Worm (Caenorhabditis elegans) whole organism, L1 larva: ENCODE data around the gene B0034.1.

Experiments used
- C04F5.9 ChIP-seq: sonication (generic microtip); optimal IDR thresholded peaks from 2 replicates; lab custom pipeline; 2016; ENCODE audit warnings: missing genetic modification characterization, missing compliant biosample characterization
- C16A3.4 ChIP-seq: fragments of 150-350 bp; optimal IDR thresholded peaks from 2 replicates; lab custom pipeline; 2014; ENCODE audit warnings: missing biosample characterization, missing genetic modification characterization
- F16B12.6 ChIP-seq: fragments of 150-350 bp; optimal IDR thresholded peaks from 2 replicates; lab custom pipeline; 2014; ENCODE audit warnings: missing biosample characterization, missing genetic modification characterization
- aly-2 ChIP-seq: fragments of 150-350 bp; optimal IDR thresholded peaks from 2 replicates; lab custom pipeline; 2014; ENCODE audit warnings: missing biosample characterization, missing genetic modification characterization
- ceh-8 ChIP-seq: fragments of 200-800 bp; sonication (Bioruptor generic); optimal IDR thresholded peaks from 2 replicates; lab custom pipeline; 2018; ENCODE audit warnings: mild to moderate bottlenecking, missing genetic modification characterization, moderate library complexity, missing compliant biosample characterization
- ceh-82 ChIP-seq, 3 experiments: fragments of 150-350 bp in 1 of 3; sonication (generic microtip) in 2 of 3; optimal IDR thresholded peaks; 2 replicates each; lab custom pipeline; 2014 to 2017; ENCODE audit warnings: missing biosample characterization in 3 of 3, missing genetic modification characterization in 3 of 3
- ceh-88 ChIP-seq: fragments of 200-800 bp; sonication (Bioruptor generic); IDR thresholded peaks from 2 replicates; pipeline ENCODE4 v1.3.6; 2022; ENCODE audit warnings: missing genetic modification characterization, missing compliant biosample characterization
- ceh-90 ChIP-seq: sonication (generic microtip); optimal IDR thresholded peaks from 2 replicates; lab custom pipeline; 2016; ENCODE audit warnings: missing genetic modification characterization, missing compliant biosample characterization
- ces-1 ChIP-seq: fragments of 150-350 bp; optimal IDR thresholded peaks from 2 replicates; lab custom pipeline; 2014; ENCODE audit warnings: missing biosample characterization, missing genetic modification reagents, missing genetic modification characterization
- dpl-1 ChIP-seq, 3 experiments: fragments of 150-350 bp in 2 of 3; sonication (generic microtip) in 1 of 3; optimal IDR thresholded peaks; 2 replicates each; lab custom pipeline; 2014 to 2017; ENCODE audit warnings: missing biosample characterization in 3 of 3, missing genetic modification characterization in 3 of 3, missing genetic modification reagents in 3 of 3
- dsc-1 ChIP-seq: sonication (generic microtip); optimal IDR thresholded peaks from 2 replicates; lab custom pipeline; 2016; ENCODE audit warnings: mild to moderate bottlenecking, missing genetic modification characterization, missing compliant biosample characterization
- efl-1 ChIP-seq, 4 experiments: fragments of 150-350 bp; optimal IDR thresholded peaks in 3 of 4; peaks in 1 of 4; 1 replicate in 1 of 4; 2 replicates in 3 of 4; lab custom pipeline; 2014; ENCODE audit warnings: missing biosample characterization in 2 of 4, missing genetic modification characterization in 2 of 4, missing genetic modification reagents in 2 of 4
- efl-3 ChIP-seq: fragments of 200-800 bp; sonication (Bioruptor generic); optimal IDR thresholded peaks from 2 replicates; lab custom pipeline; 2018; ENCODE audit warnings: mild to moderate bottlenecking, missing genetic modification characterization, missing compliant biosample characterization
- egl-13 ChIP-seq: sonication (generic microtip); optimal IDR thresholded peaks from 2 replicates; lab custom pipeline; 2016; ENCODE audit warnings: missing genotype, missing genetic modification reagents, missing genetic modification characterization, missing compliant biosample characterization
- egl-27 ChIP-seq, 2 experiments: fragments of 150-350 bp in 1 of 2; sonication (generic microtip); optimal IDR thresholded peaks; 3 replicates each; lab custom pipeline; 2017 to 2018; ENCODE audit warnings: missing biosample characterization in 2 of 2, missing genetic modification characterization in 2 of 2, missing genetic modification reagents in 2 of 2
- elt-3 ChIP-seq, 6 experiments: fragments of 150-350 bp in 1 of 6; sonication (generic microtip); optimal IDR thresholded peaks; 2 replicates each; lab custom pipeline; 2017 to 2018; ENCODE audit warnings: missing biosample characterization in 6 of 6, missing genetic modification characterization in 6 of 6, inconsistent platforms in 1 of 6
- fkh-10 ChIP-seq: sonication (generic microtip); optimal IDR thresholded peaks from 2 replicates; lab custom pipeline; 2017; ENCODE audit warnings: missing biosample characterization, missing genetic modification reagents, missing genetic modification characterization
- fkh-8 ChIP-seq: sonication (generic microtip); optimal IDR thresholded peaks from 2 replicates; lab custom pipeline; 2016; ENCODE audit warnings: mild to moderate bottlenecking, missing genetic modification characterization, missing compliant biosample characterization
- grh-1 ChIP-seq: fragments of 200-800 bp; sonication (Bioruptor generic); IDR thresholded peaks from 2 replicates; pipeline ENCODE4 v1.3.6; 2022; ENCODE audit warnings: missing genetic modification reagents, missing genetic modification characterization, missing compliant biosample characterization
- hlh-17 ChIP-seq: fragments of 200-800 bp; sonication (Bioruptor generic); optimal IDR thresholded peaks from 2 replicates; lab custom pipeline; 2018; ENCODE audit warnings: missing genetic modification characterization, mild to moderate bottlenecking, missing compliant biosample characterization, moderate library complexity, borderline replicate concordance
- hlh-4 ChIP-seq: sonication (generic microtip); optimal IDR thresholded peaks from 2 replicates; lab custom pipeline; 2016; ENCODE audit warnings: mild to moderate bottlenecking, missing genetic modification characterization, missing compliant biosample characterization
- isw-1 ChIP-seq: fragments of 200-800 bp; sonication (Bioruptor generic); IDR thresholded peaks from 2 replicates; pipeline ENCODE4 v1.3.6; 2022; ENCODE audit warnings: missing genetic modification characterization, missing compliant biosample characterization
- jun-1 ChIP-seq: fragments of 150-350 bp; optimal IDR thresholded peaks from 2 replicates; lab custom pipeline; 2014; ENCODE audit warnings: missing biosample characterization, missing genetic modification reagents, missing genetic modification characterization
- lin-14 ChIP-seq: fragments of 200-800 bp; sonication (Bioruptor generic); optimal IDR thresholded peaks from 2 replicates; lab custom pipeline; 2018; ENCODE audit warnings: mild to moderate bottlenecking, missing genetic modification characterization, moderate library complexity, missing compliant biosample characterization
- lin-15B ChIP-seq: fragments of 150-350 bp; sonication (generic microtip); optimal IDR thresholded peaks from 3 replicates; lab custom pipeline; 2014; ENCODE audit warnings: missing biosample characterization, missing genetic modification characterization
- lsy-2 ChIP-seq, 2 experiments: fragments of 150-350 bp; optimal IDR thresholded peaks; 2 replicates each; lab custom pipeline; 2014; ENCODE audit warnings: missing biosample characterization in 2 of 2, missing genetic modification characterization in 2 of 2
- mdl-1 ChIP-seq, 2 experiments: fragments of 150-350 bp; optimal IDR thresholded peaks; 2 replicates each; lab custom pipeline; 2014 to 2017; ENCODE audit warnings: missing biosample characterization in 2 of 2, missing genetic modification characterization in 2 of 2, inconsistent platforms in 1 of 2
- mef-2 ChIP-seq: fragments of 150-350 bp; optimal IDR thresholded peaks from 2 replicates; lab custom pipeline; 2014; ENCODE audit warnings: missing biosample characterization, missing genetic modification characterization
- mep-1 ChIP-seq: fragments of 150-350 bp; optimal IDR thresholded peaks from 2 replicates; lab custom pipeline; 2014; ENCODE audit warnings: missing biosample characterization, missing genetic modification characterization
- nhr-11 ChIP-seq: fragments of 150-350 bp; optimal IDR thresholded peaks from 2 replicates; lab custom pipeline; 2014; ENCODE audit warnings: missing biosample characterization, missing genetic modification characterization
- nhr-12 ChIP-seq: sonication (generic microtip); optimal IDR thresholded peaks from 2 replicates; lab custom pipeline; 2017; ENCODE audit warnings: missing biosample characterization, missing genetic modification characterization
- nhr-19 ChIP-seq: fragments of 200-800 bp; sonication (Bioruptor generic); conservative IDR thresholded peaks from 2 replicates; pipeline ENCODE4 v1.3.6; 2022; ENCODE audit warnings: missing genetic modification characterization, missing compliant biosample characterization
- nhr-20 ChIP-seq: sonication (generic microtip); optimal IDR thresholded peaks from 2 replicates; lab custom pipeline; 2016; ENCODE audit warnings: mild to moderate bottlenecking, missing genetic modification characterization, missing compliant biosample characterization
- nhr-237 ChIP-seq: fragments of 150-350 bp; optimal IDR thresholded peaks from 2 replicates; lab custom pipeline; 2014; ENCODE audit warnings: missing biosample characterization, missing genetic modification characterization
- nhr-28 ChIP-seq: fragments of 150-350 bp; optimal IDR thresholded peaks from 2 replicates; lab custom pipeline; 2014; ENCODE audit warnings: missing biosample characterization, missing genetic modification characterization
- nhr-47 ChIP-seq: sonication (generic microtip); optimal IDR thresholded peaks from 2 replicates; lab custom pipeline; 2016; ENCODE audit warnings: mild to moderate bottlenecking, missing genetic modification characterization, moderate library complexity, missing compliant biosample characterization
- nhr-76 ChIP-seq: sonication (generic microtip); optimal IDR thresholded peaks from 2 replicates; lab custom pipeline; 2017; ENCODE audit warnings: missing biosample characterization, missing genetic modification characterization
- nhr-90 ChIP-seq: sonication (generic microtip); optimal IDR thresholded peaks from 2 replicates; lab custom pipeline; 2016; ENCODE audit warnings: mild to moderate bottlenecking, missing genetic modification characterization, missing compliant biosample characterization; ENCODE audit not compliant: poor library complexity
- pax-3 ChIP-seq: fragments of 200-800 bp; sonication (Bioruptor generic); optimal IDR thresholded peaks from 2 replicates; lab custom pipeline; 2018; ENCODE audit warnings: mild to moderate bottlenecking, missing genetic modification characterization, moderate library complexity, missing compliant biosample characterization
- rnt-1 ChIP-seq: sonication (generic microtip); optimal IDR thresholded peaks from 2 replicates; lab custom pipeline; 2016; ENCODE audit warnings: mild to moderate bottlenecking, missing genetic modification characterization, moderate library complexity, missing compliant biosample characterization
- snu-23 ChIP-seq: sonication (generic microtip); optimal IDR thresholded peaks from 2 replicates; lab custom pipeline; 2016; ENCODE audit warnings: missing genetic modification characterization, missing compliant biosample characterization
- sox-4 ChIP-seq: sonication (generic microtip); optimal IDR thresholded peaks from 2 replicates; lab custom pipeline; 2016; ENCODE audit warnings: missing genetic modification characterization, missing compliant biosample characterization
- sptf-1 ChIP-seq: fragments of 150-350 bp; optimal IDR thresholded peaks from 2 replicates; lab custom pipeline; 2014; ENCODE audit warnings: missing biosample characterization, missing genetic modification characterization
- sup-37 ChIP-seq: fragments of 200-800 bp; sonication (Bioruptor generic); optimal IDR thresholded peaks from 2 replicates; lab custom pipeline; 2018; ENCODE audit warnings: mild to moderate bottlenecking, missing genetic modification characterization, missing compliant biosample characterization
- swsn-7 ChIP-seq: sonication (generic microtip); optimal IDR thresholded peaks from 2 replicates; lab custom pipeline; 2016; ENCODE audit warnings: missing genetic modification characterization, missing compliant biosample characterization
- tbx-2 ChIP-seq: sonication (generic microtip); optimal IDR thresholded peaks from 2 replicates; lab custom pipeline; 2016; ENCODE audit warnings: missing genetic modification characterization, missing compliant biosample characterization
- unc-130 ChIP-seq: fragments of 150-350 bp; optimal IDR thresholded peaks from 2 replicates; lab custom pipeline; 2017; ENCODE audit warnings: missing biosample characterization, missing genetic modification characterization, inconsistent platforms
- unc-30 ChIP-seq: sonication (generic microtip); optimal IDR thresholded peaks from 2 replicates; lab custom pipeline; 2017; ENCODE audit warnings: missing biosample characterization, missing genetic modification characterization
- unc-62 ChIP-seq: fragments of 150-350 bp; optimal IDR thresholded peaks from 2 replicates; lab custom pipeline; 2014; ENCODE audit warnings: missing biosample characterization, missing genetic modification reagents, missing genetic modification characterization
- unc-86 ChIP-seq: sonication (generic microtip); optimal IDR thresholded peaks from 2 replicates; lab custom pipeline; 2016; ENCODE audit warnings: missing genetic modification characterization, missing compliant biosample characterization
- xbp-1 ChIP-seq: sonication (generic microtip); optimal IDR thresholded peaks from 2 replicates; lab custom pipeline; 2016; ENCODE audit warnings: missing genetic modification characterization, missing compliant biosample characterization
- zip-4 ChIP-seq: fragments of 200-800 bp; sonication (Bioruptor generic); optimal IDR thresholded peaks from 2 replicates; lab custom pipeline; 2018; ENCODE audit warnings: mild to moderate bottlenecking, missing genetic modification characterization, moderate library complexity, missing compliant biosample characterization
- ztf-4 ChIP-seq: fragments of 150-350 bp; optimal IDR thresholded peaks from 2 replicates; lab custom pipeline; 2014; ENCODE audit warnings: missing biosample characterization, missing genetic modification characterization

B0034.1 gene

ce11 chrII:5955638-5956167 is 12.4 kb upstream of the B0034.1 start:
- TF ChIP-seq pax-3 (tag; lab: Kevin White, UChicago) (peak; percentile 2), nhr-20 (tag; lab: Kevin White, UChicago) (no peak), lin-14 (GFP tag; lab: Kevin White, UChicago) (peak; percentile 74), egl-13 (peak; percentile 40), aly-2 (tag; lab: Kevin White, UChicago) (no peak), mdl-1 (tag; optimal IDR thresholded peaks at IDR 0.05; lab: Kevin White, UChicago) (no peak), hlh-4 (tag; lab: Kevin White, UChicago) (no peak), egl-27 (tag; optimal IDR thresholded peaks at IDR 0.05; lab: Kevin White, UChicago) (no peak), mef-2 (no peak), ceh-8 (GFP tag; lab: Kevin White, UChicago) (no peak), xbp-1 (no peak), nhr-76 (tag; lab: Kevin White, UChicago) (no peak), C16A3.4 (tag; lab: Kevin White, UChicago) (no peak), nhr-11 (no peak), mep-1 (tag; lab: Kevin White, UChicago) (no peak), nhr-28 (tag; lab: Kevin White, UChicago) (no peak), sptf-1 (tag; lab: Kevin White, UChicago) (no peak), nhr-237 (tag; lab: Kevin White, UChicago) (no peak), grh-1 (GFP tag; lab: Robert Waterston, UW) (no peak), ztf-4 (tag; lab: Kevin White, UChicago) (peak; percentile 20), unc-30 (tag; lab: Kevin White, UChicago) (no peak), swsn-7 (tag; lab: Kevin White, UChicago) (no peak), jun-1 (tag; lab: Kevin White, UChicago) (no peak), nhr-90 (tag; lab: Kevin White, UChicago) (no peak), snu-23 (GFP tag; lab: Kevin White, UChicago) (no peak), unc-62 (GFP tag; lab: Kevin White, UChicago) (no peak), dpl-1 (GFP tag; optimal IDR thresholded peaks at IDR 0.05; lab: Kevin White, UChicago) (no peak), elt-3 (tag; optimal IDR thresholded peaks at IDR 0.05; lab: Kevin White, UChicago) (no peak), nhr-19 (GFP tag; lab: Robert Waterston, UW) (no peak), C04F5.9 (no peak), efl-1 (optimal IDR thresholded peaks at IDR 0.05; lab: Kevin White, UChicago) (no peak), efl-1 (GFP tag; optimal IDR thresholded peaks at IDR 0.05 in 1 of 2; lab: Kevin White, UChicago) (no peak), rnt-1 (tag; lab: Kevin White, UChicago) (no peak), F16B12.6 (tag; lab: Kevin White, UChicago) (no peak), unc-86 (peak; percentile 45), sup-37 (GFP tag; lab: Kevin White, UChicago) (no peak), dsc-1 (tag; lab: Kevin White, UChicago) (peak; percentile 78), tbx-2 (tag; lab: Kevin White, UChicago) (no peak), ceh-82 (tag; optimal IDR thresholded peaks at IDR 0.05; lab: Kevin White, UChicago) (no peak), nhr-12 (tag; lab: Kevin White, UChicago) (no peak), fkh-10 (peak; percentile 6), lsy-2 (tag; optimal IDR thresholded peaks at IDR 0.05; lab: Kevin White, UChicago) (peak in 1 of 2 experiments; percentile 29), unc-130 (tag; lab: Kevin White, UChicago) (no peak), efl-3 (GFP tag; lab: Kevin White, UChicago) (no peak), ces-1 (no peak), hlh-17 (GFP tag; lab: Kevin White, UChicago) (no peak), fkh-8 (tag; lab: Kevin White, UChicago) (peak; percentile 4), isw-1 (GFP tag; lab: Robert Waterston, UW) (no peak), lin-15B (tag; lab: Kevin White, UChicago) (no peak), ceh-88 (GFP tag; lab: Robert Waterston, UW) (no peak), ceh-90 (tag; lab: Kevin White, UChicago) (no peak), nhr-47 (tag; lab: Kevin White, UChicago) (no peak), zip-4 (GFP tag; lab: Kevin White, UChicago) (no peak), sox-4 (tag; lab: Kevin White, UChicago) (peak; percentile 4)
